Worm (Caenorhabditis elegans) whole organism, young adult: ENCODE data around the gene lin-3.
A peak's percentile ranks its signal among the peaks of the same experiment; 100 is the strongest.

Experiments used
- B0019.2 ChIP-seq: fragments of 200-800 bp; sonication (Bioruptor generic); conservative IDR thresholded peaks from 2 replicates; pipeline ENCODE4 v1.3.6; 2022; ENCODE audit warnings: missing genetic modification reagents, missing genetic modification characterization, missing compliant biosample characterization
- B0261.1 ChIP-seq: sonication (generic microtip); optimal IDR thresholded peaks from 2 replicates; lab custom pipeline; 2016; ENCODE audit warnings: mild to moderate bottlenecking, missing genetic modification characterization, moderate library complexity, missing compliant biosample characterization
- C17E4.6 ChIP-seq: fragments of 200-800 bp; sonication (Bioruptor generic); IDR thresholded peaks from 2 replicates; pipeline ENCODE4 v1.3.6; 2022; ENCODE audit warnings: missing genetic modification reagents, missing genetic modification characterization, missing compliant biosample characterization
- D2030.7 ChIP-seq: fragments of 200-800 bp; sonication (Bioruptor generic); IDR thresholded peaks from 2 replicates; pipeline ENCODE4 v1.3.6; 2022; ENCODE audit warnings: missing genetic modification reagents, missing genetic modification characterization, missing compliant biosample characterization
- F10E7.11 ChIP-seq: sonication (generic microtip); optimal IDR thresholded peaks from 2 replicates; lab custom pipeline; 2017; ENCODE audit warnings: mild to moderate bottlenecking, missing genetic modification characterization, moderate library complexity, missing compliant biosample characterization
- F22D6.2 ChIP-seq: sonication (generic microtip); optimal IDR thresholded peaks from 2 replicates; lab custom pipeline; 2016; ENCODE audit warnings: mild to moderate bottlenecking, missing genetic modification characterization, missing compliant biosample characterization
- F37B4.10 ChIP-seq: fragments of 200-800 bp; sonication (Bioruptor generic); IDR thresholded peaks from 2 replicates; pipeline ENCODE4 v1.3.6; 2022; ENCODE audit warnings: missing genetic modification characterization, missing compliant biosample characterization
- F52B5.7 ChIP-seq: sonication (generic microtip); optimal IDR thresholded peaks from 2 replicates; lab custom pipeline; 2016; ENCODE audit warnings: mild to moderate bottlenecking, missing genetic modification characterization, missing compliant biosample characterization
- F57A8.1 ChIP-seq: fragments of 200-800 bp; sonication (Bioruptor generic); optimal IDR thresholded peaks from 2 replicates; lab custom pipeline; 2018; ENCODE audit warnings: mild to moderate bottlenecking, missing genetic modification characterization, moderate library complexity, missing compliant biosample characterization
- T07F8.4 ChIP-seq: sonication (generic microtip); optimal IDR thresholded peaks from 2 replicates; lab custom pipeline; 2016; ENCODE audit warnings: mild to moderate bottlenecking, missing genetic modification characterization, moderate library complexity, missing compliant biosample characterization
- T26A5.8 ChIP-seq: sonication (generic microtip); optimal IDR thresholded peaks from 2 replicates; lab custom pipeline; 2016; ENCODE audit warnings: missing genetic modification characterization, missing compliant biosample characterization
- Y53F4B.3 ChIP-seq: fragments of 200-800 bp; sonication (Bioruptor generic); IDR thresholded peaks from 2 replicates; pipeline ENCODE4 v1.3.6; 2022; ENCODE audit warnings: missing genetic modification reagents, missing genetic modification characterization, missing compliant biosample characterization
- Y53G8AR.9 ChIP-seq: fragments of 200-800 bp; sonication (Bioruptor generic); conservative IDR thresholded peaks from 2 replicates; pipeline ENCODE4 v1.3.6; 2022; ENCODE audit warnings: missing genetic modification reagents, missing genetic modification characterization, missing compliant biosample characterization
- Y79H2A.3 ChIP-seq: fragments of 200-800 bp; sonication (Bioruptor generic); conservative IDR thresholded peaks from 2 replicates; pipeline ENCODE4 v1.3.6; 2022; ENCODE audit warnings: missing genetic modification reagents, missing genetic modification characterization, missing compliant biosample characterization
- ZK185.1 ChIP-seq: sonication (generic microtip); optimal IDR thresholded peaks from 2 replicates; lab custom pipeline; 2016; ENCODE audit warnings: mild to moderate bottlenecking, missing genetic modification characterization, missing compliant biosample characterization; ENCODE audit not compliant: poor library complexity, severe bottlenecking
- aptf-3 ChIP-seq: fragments of 200-800 bp; sonication (Bioruptor generic); IDR thresholded peaks from 2 replicates; pipeline ENCODE4 v1.3.6; 2022; ENCODE audit warnings: missing genetic modification characterization, missing compliant biosample characterization
- atf-7 ChIP-seq: sonication (generic microtip); optimal IDR thresholded peaks from 2 replicates; lab custom pipeline; 2017; ENCODE audit warnings: mild to moderate bottlenecking, missing genetic modification characterization, missing compliant biosample characterization
- attf-3 ChIP-seq: fragments of 200-800 bp; sonication (Bioruptor generic); conservative IDR thresholded peaks from 2 replicates; pipeline ENCODE4 v1.3.6; 2022; ENCODE audit warnings: missing genetic modification reagents, missing genetic modification characterization, missing compliant biosample characterization
- attf-5 ChIP-seq: fragments of 200-800 bp; sonication (Bioruptor generic); optimal IDR thresholded peaks from 2 replicates; lab custom pipeline; 2018; ENCODE audit warnings: mild to moderate bottlenecking, missing genetic modification characterization, missing compliant biosample characterization
- attf-6 ChIP-seq: fragments of 200-800 bp; sonication (Bioruptor generic); IDR thresholded peaks from 2 replicates; pipeline ENCODE4 v1.3.6; 2022; ENCODE audit warnings: missing genetic modification reagents, missing genetic modification characterization, missing compliant biosample characterization
- ccch-3 ChIP-seq: fragments of 200-800 bp; sonication (Bioruptor generic); optimal IDR thresholded peaks from 2 replicates; lab custom pipeline; 2018; ENCODE audit warnings: mild to moderate bottlenecking, missing genetic modification characterization, missing compliant biosample characterization
- cebp-1 ChIP-seq, 2 experiments: fragments of 200-800 bp in 1 of 2; sonication (Bioruptor generic) in 1 of 2; sonication (generic microtip) in 1 of 2; IDR thresholded peaks in 1 of 2; optimal IDR thresholded peaks in 1 of 2; 2 replicates each; pipeline versions ENCODE4 v1.3.6 to Lab custom; 2017 to 2022; ENCODE audit warnings: missing compliant biosample characterization in 2 of 2, missing genetic modification characterization in 2 of 2, mild to moderate bottlenecking in 1 of 2, missing genetic modification reagents in 1 of 2, moderate library complexity in 1 of 2
- ceh-100 ChIP-seq: fragments of 200-800 bp; sonication (Bioruptor generic); IDR thresholded peaks from 2 replicates; pipeline ENCODE4 v1.3.6; 2022; ENCODE audit warnings: missing genetic modification reagents, missing genetic modification characterization, missing compliant biosample characterization
- ceh-91 ChIP-seq: fragments of 200-800 bp; sonication (Bioruptor generic); IDR thresholded peaks from 2 replicates; pipeline ENCODE4 v1.3.6; 2022; ENCODE audit warnings: missing genetic modification reagents, missing genetic modification characterization, missing compliant biosample characterization
- chd-7 ChIP-seq: sonication (generic microtip); optimal IDR thresholded peaks from 2 replicates; lab custom pipeline; 2016; ENCODE audit warnings: mild to moderate bottlenecking, missing genetic modification characterization, moderate library complexity, missing compliant biosample characterization
- egrh-3 ChIP-seq: fragments of 200-800 bp; sonication (Bioruptor generic); IDR thresholded peaks from 2 replicates; pipeline ENCODE4 v1.3.6; 2022; ENCODE audit warnings: missing genetic modification reagents, missing genetic modification characterization, missing compliant biosample characterization
- fkh-3 ChIP-seq: sonication (generic microtip); optimal IDR thresholded peaks from 2 replicates; lab custom pipeline; 2016; ENCODE audit warnings: mild to moderate bottlenecking, missing genetic modification characterization, missing compliant biosample characterization
- hlh-26 ChIP-seq: fragments of 200-800 bp; sonication (Bioruptor generic); conservative IDR thresholded peaks from 2 replicates; pipeline ENCODE4 v1.3.6; 2022; ENCODE audit warnings: missing genetic modification reagents, missing genetic modification characterization, missing compliant biosample characterization
- hmg-1.2 ChIP-seq: fragments of 200-800 bp; sonication (Bioruptor generic); IDR thresholded peaks from 2 replicates; pipeline ENCODE4 v1.3.6; 2022; ENCODE audit warnings: missing genetic modification reagents, missing genetic modification characterization, missing compliant biosample characterization
- lsy-27 ChIP-seq: sonication (generic microtip); optimal IDR thresholded peaks from 2 replicates; lab custom pipeline; 2017; ENCODE audit warnings: missing genetic modification characterization, mild to moderate bottlenecking, missing compliant biosample characterization, antibody characterized with exemption, missing genotype, borderline replicate concordance; ENCODE audit not compliant: insufficient read depth
- mcd-1 ChIP-seq: fragments of 200-800 bp; sonication (Bioruptor generic); IDR thresholded peaks from 2 replicates; pipeline ENCODE4 v1.3.6; 2022; ENCODE audit warnings: missing genetic modification reagents, missing genetic modification characterization, missing compliant biosample characterization
- mel-28 ChIP-seq: sonication (generic microtip); optimal IDR thresholded peaks from 2 replicates; lab custom pipeline; 2016; ENCODE audit warnings: borderline replicate concordance, mild to moderate bottlenecking, missing genetic modification characterization, missing compliant biosample characterization
- mes-4 ChIP-seq: sonication (generic microtip); optimal IDR thresholded peaks from 2 replicates; lab custom pipeline; 2016; ENCODE audit warnings: missing genotype, missing genetic modification characterization, missing compliant biosample characterization
- nfya-1 ChIP-seq: sonication (generic microtip); optimal IDR thresholded peaks from 2 replicates; lab custom pipeline; 2017; ENCODE audit warnings: antibody characterized with exemption, missing compliant biosample characterization, missing genetic modification characterization, borderline replicate concordance; ENCODE audit not compliant: insufficient read depth
- nfya-2 ChIP-seq: fragments of 200-800 bp; sonication (Bioruptor generic); IDR thresholded peaks from 2 replicates; pipeline ENCODE4 v1.3.6; 2022; ENCODE audit warnings: missing genetic modification reagents, missing genetic modification characterization, missing compliant biosample characterization
- nhr-120 ChIP-seq: fragments of 200-800 bp; sonication (Bioruptor generic); IDR thresholded peaks from 2 replicates; pipeline ENCODE4 v1.3.6; 2022; ENCODE audit warnings: missing genetic modification characterization, missing compliant biosample characterization
- nhr-90 ChIP-seq: sonication (generic microtip); optimal IDR thresholded peaks from 2 replicates; lab custom pipeline; 2016; ENCODE audit warnings: missing genotype, mild to moderate bottlenecking, missing genetic modification characterization, missing compliant biosample characterization
- rpc-1 ChIP-seq, 2 experiments: fragments of 150-350 bp in 1 of 2; sonication (generic microtip) in 1 of 2; optimal IDR thresholded peaks; 2 replicates each; lab custom pipeline; 2014 to 2018; ENCODE audit warnings: missing biosample characterization in 1 of 2, missing genetic modification characterization in 1 of 2, missing genetic modification reagents in 1 of 2, missing genotype in 1 of 2
- snpc-1.1 ChIP-seq: sonication (generic microtip); optimal IDR thresholded peaks from 2 replicates; lab custom pipeline; 2017; ENCODE audit warnings: missing genetic modification characterization, mild to moderate bottlenecking, missing compliant biosample characterization, antibody characterized with exemption, moderate library complexity, missing genotype, missing genetic modification reagents; ENCODE audit not compliant: insufficient read depth
- snpc-3.4 ChIP-seq: sonication (generic microtip); optimal IDR thresholded peaks from 2 replicates; lab custom pipeline; 2017; ENCODE audit warnings: missing genetic modification characterization, mild to moderate bottlenecking, missing compliant biosample characterization, antibody characterized with exemption, moderate library complexity, missing genotype, missing genetic modification reagents
- unc-130 ChIP-seq: sonication (generic microtip); optimal IDR thresholded peaks from 2 replicates; lab custom pipeline; 2016; ENCODE audit warnings: missing genetic modification reagents, missing genetic modification characterization, missing compliant biosample characterization
- unc-62 ChIP-seq: fragments of 150-350 bp; optimal IDR thresholded peaks from 2 replicates; lab custom pipeline; 2014; ENCODE audit warnings: missing biosample characterization, missing genetic modification reagents, missing genetic modification characterization
- ztf-18 ChIP-seq: sonication (generic microtip); optimal IDR thresholded peaks from 2 replicates; lab custom pipeline; 2016; ENCODE audit warnings: missing genotype, mild to moderate bottlenecking, missing genetic modification characterization, missing compliant biosample characterization
- ztf-22 ChIP-seq: fragments of 200-800 bp; sonication (Bioruptor generic); optimal IDR thresholded peaks from 2 replicates; lab custom pipeline; 2018; ENCODE audit warnings: mild to moderate bottlenecking, missing genetic modification characterization, moderate library complexity, missing compliant biosample characterization
- ztf-25 ChIP-seq: fragments of 200-800 bp; sonication (Bioruptor generic); IDR thresholded peaks from 2 replicates; pipeline ENCODE4 v1.3.6; 2022; ENCODE audit warnings: missing genetic modification reagents, missing genetic modification characterization, missing compliant biosample characterization
- ztf-3 ChIP-seq: fragments of 200-800 bp; sonication (Bioruptor generic); optimal IDR thresholded peaks from 2 replicates; lab custom pipeline; 2018; ENCODE audit warnings: mild to moderate bottlenecking, missing genetic modification characterization, missing compliant biosample characterization

lin-3 gene

DNA sequence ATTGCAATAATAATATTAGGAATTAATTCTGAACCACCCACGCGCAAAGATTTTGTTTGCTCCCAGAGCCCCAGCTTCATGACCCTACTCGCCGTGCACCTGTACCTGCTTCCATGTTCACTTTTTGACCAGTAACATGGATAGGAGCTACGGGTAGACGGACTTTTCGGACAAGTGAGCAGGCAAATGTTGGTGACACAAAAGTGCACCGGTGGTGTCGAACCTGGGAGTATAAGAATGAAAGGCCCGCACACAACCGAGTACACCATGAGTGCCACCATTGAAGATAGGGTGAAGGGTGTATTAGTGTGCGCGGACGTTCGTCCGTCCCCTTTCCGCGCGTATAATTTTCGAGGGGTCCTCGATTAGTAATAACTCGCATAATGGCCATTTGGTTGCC lies 28.2 kb upstream of the lin-3 start (continued):
- TF ChIP-seq snpc-1.1 (tag; lab: Kevin White, UChicago) (peak; percentile 53), B0261.1 (tag; lab: Kevin White, UChicago) (peak; percentile 89), egrh-3 (GFP tag; lab: Robert Waterston, UW) (peak; percentile 53), nfya-2 (no peak), unc-130 (GFP tag; lab: Kevin White, UChicago) (peak; percentile 84), Y53G8AR.9 (GFP tag; lab: Robert Waterston, UW) (no peak; the same call in none of the 2 replicates), Y79H2A.3 (GFP tag; lab: Robert Waterston, UW) (peak; percentile 79; the same call in 1 of the 2 replicates), rpc-1 (optimal IDR thresholded peaks at IDR 0.05; lab: Kevin White, UChicago) (peak; percentile 80), rpc-1 (tag; optimal IDR thresholded peaks at IDR 0.05; lab: Kevin White, UChicago) (peak; percentile 99), T26A5.8 (tag; lab: Kevin White, UChicago) (peak; percentile 80), atf-7 (peak; percentile 77), ztf-18 (tag; lab: Kevin White, UChicago) (peak; percentile 82), ztf-22 (GFP tag; lab: Kevin White, UChicago) (peak; percentile 68), ztf-25 (peak; percentile 96), attf-6 (peak; percentile 77), F22D6.2 (peak; percentile 13), chd-7 (tag; lab: Kevin White, UChicago) (peak; percentile 96), mes-4 (peak; percentile 92), snpc-3.4 (tag; lab: Kevin White, UChicago) (peak; percentile 86), nhr-90 (tag; lab: Kevin White, UChicago) (peak; percentile 97), F10E7.11 (tag; lab: Kevin White, UChicago) (peak; percentile 82), nhr-120 (GFP tag; lab: Robert Waterston, UW) (no peak), T07F8.4 (peak; percentile 88), ccch-3 (GFP tag; lab: Kevin White, UChicago) (no peak), ceh-91 (GFP tag; lab: Robert Waterston, UW) (peak; percentile 47), attf-5 (GFP tag; lab: Kevin White, UChicago) (peak; percentile 87), cebp-1 (GFP tag; IDR thresholded peaks at IDR 0.05; lab: Robert Waterston, UW) (peak; percentile 56; the same call in 1 of the 2 replicates), cebp-1 (tag; optimal IDR thresholded peaks at IDR 0.05; lab: Kevin White, UChicago) (peak; percentile 81), F57A8.1 (GFP tag; lab: Kevin White, UChicago) (peak; percentile 95), hmg-1.2 (GFP tag; lab: Robert Waterston, UW) (peak; percentile 74), hlh-26 (peak; percentile 75; the same call in 1 of the 2 replicates), nfya-1 (no peak), ceh-100 (GFP tag; lab: Robert Waterston, UW) (peak; percentile 66; the same call in 1 of the 2 replicates), D2030.7 (GFP tag; lab: Robert Waterston, UW) (peak; percentile 96), aptf-3 (GFP tag; lab: Robert Waterston, UW) (peak; percentile 85; the same call in 1 of the 2 replicates), ZK185.1 (tag; lab: Kevin White, UChicago) (peak; percentile 88), B0019.2 (GFP tag; lab: Robert Waterston, UW) (peak; percentile 68), fkh-3 (tag; lab: Kevin White, UChicago) (peak; percentile 96), F37B4.10 (GFP tag; lab: Robert Waterston, UW) (peak; percentile 98), Y53F4B.3 (peak; percentile 79; the same call in 1 of the 2 replicates), unc-62 (no peak), lsy-27 (tag; lab: Kevin White, UChicago) (peak; percentile 33), mcd-1 (GFP tag; lab: Robert Waterston, UW) (peak; percentile 71), C17E4.6 (peak; percentile 43; the same call in 1 of the 2 replicates), F52B5.7 (tag; lab: Kevin White, UChicago) (peak; percentile 98), ztf-3 (peak; percentile 29), attf-3 (GFP tag; lab: Robert Waterston, UW) (peak; percentile 68), mel-28 (tag; lab: Kevin White, UChicago) (peak; percentile 71)
